Worm (Caenorhabditis elegans) whole organism, L2 larva: ENCODE results near the gene lmd-3.
A peak's percentile ranks its signal among the peaks of the same experiment; 100 is the strongest.

Source experiments
- C34F6.9 ChIP-seq: fragments of 150-350 bp; optimal IDR thresholded peaks from 2 replicates; lab custom pipeline; 2014; ENCODE audit warnings: missing biosample characterization, missing genetic modification characterization
- Y55F3AM.14 ChIP-seq: fragments of 200-800 bp; sonication (Bioruptor generic); optimal IDR thresholded peaks from 2 replicates; lab custom pipeline; 2018; ENCODE audit warnings: mild to moderate bottlenecking, missing genetic modification characterization, missing compliant biosample characterization
- ZK546.5 ChIP-seq: sonication (generic microtip); optimal IDR thresholded peaks from 2 replicates; lab custom pipeline; 2017; ENCODE audit warnings: missing biosample characterization, missing genetic modification characterization
- aly-2 ChIP-seq: fragments of 150-350 bp; optimal IDR thresholded peaks from 2 replicates; lab custom pipeline; 2014; ENCODE audit warnings: missing biosample characterization, missing genetic modification characterization
- blmp-1 ChIP-seq: sonication (generic microtip); optimal IDR thresholded peaks from 2 replicates; lab custom pipeline; 2017; ENCODE audit warnings: missing genetic modification characterization, mild to moderate bottlenecking, missing compliant biosample characterization, antibody characterized with exemption, moderate library complexity; ENCODE audit not compliant: insufficient read depth
- ceh-82 ChIP-seq: fragments of 150-350 bp; optimal IDR thresholded peaks from 2 replicates; lab custom pipeline; 2014; ENCODE audit warnings: missing biosample characterization, missing genetic modification characterization
- crh-2 ChIP-seq: sonication (generic microtip); optimal IDR thresholded peaks from 2 replicates; lab custom pipeline; 2017; ENCODE audit warnings: missing biosample characterization, missing genetic modification characterization
- elt-1 ChIP-seq: fragments of 150-350 bp; optimal IDR thresholded peaks from 2 replicates; lab custom pipeline; 2014; ENCODE audit warnings: missing biosample characterization, missing genetic modification characterization
- elt-3 ChIP-seq: sonication (generic microtip); optimal IDR thresholded peaks from 2 replicates; lab custom pipeline; 2017; ENCODE audit warnings: missing biosample characterization, missing genetic modification characterization
- fos-1 ChIP-seq: fragments of 150-350 bp; optimal IDR thresholded peaks from 2 replicates; lab custom pipeline; 2014; ENCODE audit warnings: missing biosample characterization, missing genetic modification characterization
- lin-13 ChIP-seq: fragments of 150-350 bp; optimal IDR thresholded peaks from 2 replicates; lab custom pipeline; 2014; ENCODE audit warnings: missing biosample characterization, missing genetic modification reagents, missing genetic modification characterization
- lin-39 ChIP-seq: fragments of 150-350 bp; optimal IDR thresholded peaks from 2 replicates; lab custom pipeline; 2014; ENCODE audit warnings: missing biosample characterization, missing genetic modification reagents, missing genetic modification characterization
- lsy-2 ChIP-seq, 2 experiments: fragments of 150-350 bp in 1 of 2; sonication (generic microtip) in 1 of 2; optimal IDR thresholded peaks; 2 replicates each; lab custom pipeline; 2014 to 2017; ENCODE audit warnings: missing biosample characterization in 2 of 2, missing genetic modification characterization in 2 of 2
- mab-5 ChIP-seq: fragments of 150-350 bp; optimal IDR thresholded peaks from 2 replicates; lab custom pipeline; 2014; ENCODE audit warnings: missing biosample characterization, missing genetic modification characterization
- mbf-1 ChIP-seq: sonication (generic microtip); optimal IDR thresholded peaks from 2 replicates; lab custom pipeline; 2017; ENCODE audit warnings: missing biosample characterization, missing genetic modification characterization
- mdl-1 ChIP-seq, 2 experiments: fragments of 150-350 bp in 1 of 2; sonication (generic microtip) in 1 of 2; optimal IDR thresholded peaks; 2 replicates each; lab custom pipeline; 2017; ENCODE audit warnings: missing biosample characterization in 2 of 2, missing genetic modification characterization in 2 of 2
- nhr-10 ChIP-seq: sonication (generic microtip); optimal IDR thresholded peaks from 2 replicates; lab custom pipeline; 2017; ENCODE audit warnings: missing biosample characterization, missing genetic modification characterization
- nhr-11 ChIP-seq: fragments of 150-350 bp; optimal IDR thresholded peaks from 2 replicates; lab custom pipeline; 2014; ENCODE audit warnings: missing biosample characterization, missing genetic modification characterization
- nhr-12 ChIP-seq: fragments of 150-350 bp; optimal IDR thresholded peaks from 2 replicates; lab custom pipeline; 2014; ENCODE audit warnings: missing biosample characterization, missing genetic modification characterization
- nhr-129 ChIP-seq: fragments of 150-350 bp; optimal IDR thresholded peaks from 2 replicates; lab custom pipeline; 2014; ENCODE audit warnings: missing biosample characterization, missing genetic modification characterization
- nhr-21 ChIP-seq: fragments of 150-350 bp; optimal IDR thresholded peaks from 2 replicates; lab custom pipeline; 2014; ENCODE audit warnings: missing biosample characterization, missing genetic modification characterization
- nhr-237 ChIP-seq: fragments of 150-350 bp; optimal IDR thresholded peaks from 2 replicates; lab custom pipeline; 2014; ENCODE audit warnings: missing biosample characterization, missing genetic modification characterization
- nhr-25 ChIP-seq: fragments of 150-350 bp; sonication (generic microtip); optimal IDR thresholded peaks from 3 replicates; lab custom pipeline; 2014; ENCODE audit warnings: missing biosample characterization, missing genetic modification characterization
- nhr-6 ChIP-seq: fragments of 150-350 bp; optimal IDR thresholded peaks from 2 replicates; lab custom pipeline; 2014; ENCODE audit warnings: missing biosample characterization, missing genetic modification characterization
- peb-1 ChIP-seq: fragments of 150-350 bp; optimal IDR thresholded peaks from 2 replicates; lab custom pipeline; 2014; ENCODE audit warnings: missing biosample characterization, missing genetic modification characterization
- sem-4 ChIP-seq: fragments of 150-350 bp; optimal IDR thresholded peaks from 2 replicates; lab custom pipeline; 2014; ENCODE audit warnings: missing biosample characterization, missing genetic modification reagents, missing genetic modification characterization
- sma-3 ChIP-seq: sonication (generic microtip); optimal IDR thresholded peaks from 2 replicates; lab custom pipeline; 2016; ENCODE audit warnings: missing genetic modification reagents, missing genetic modification characterization, missing compliant biosample characterization
- sma-9 ChIP-seq, 2 experiments: fragments of 150-350 bp in 1 of 2; sonication (generic microtip) in 1 of 2; optimal IDR thresholded peaks; 2 replicates each; lab custom pipeline; 2014 to 2016; ENCODE audit warnings: missing genetic modification characterization in 2 of 2, mild to moderate bottlenecking in 1 of 2, missing biosample characterization in 1 of 2, missing compliant biosample characterization in 1 of 2, missing genetic modification reagents in 1 of 2, moderate library complexity in 1 of 2
- snpc-4 ChIP-seq: fragments of 150-350 bp; optimal IDR thresholded peaks from 2 replicates; lab custom pipeline; 2014; ENCODE audit warnings: missing biosample characterization, missing genetic modification characterization
- unc-55 ChIP-seq: fragments of 150-350 bp; sonication (generic microtip); optimal IDR thresholded peaks from 3 replicates; lab custom pipeline; 2014; ENCODE audit warnings: missing biosample characterization, missing genetic modification reagents, missing genetic modification characterization
- zag-1 ChIP-seq: fragments of 150-350 bp; optimal IDR thresholded peaks from 2 replicates; lab custom pipeline; 2014; ENCODE audit warnings: missing biosample characterization, missing genetic modification characterization
- ztf-1 ChIP-seq: fragments of 200-800 bp; sonication (Bioruptor generic); conservative IDR thresholded peaks from 2 replicates; pipeline ENCODE4 v1.3.6; 2022; ENCODE audit warnings: missing genetic modification characterization, missing compliant biosample characterization
- ztf-11 ChIP-seq: sonication (generic microtip); optimal IDR thresholded peaks from 2 replicates; lab custom pipeline; 2017; ENCODE audit warnings: missing biosample characterization, missing genetic modification characterization

The lmd-3 gene

DNA sequence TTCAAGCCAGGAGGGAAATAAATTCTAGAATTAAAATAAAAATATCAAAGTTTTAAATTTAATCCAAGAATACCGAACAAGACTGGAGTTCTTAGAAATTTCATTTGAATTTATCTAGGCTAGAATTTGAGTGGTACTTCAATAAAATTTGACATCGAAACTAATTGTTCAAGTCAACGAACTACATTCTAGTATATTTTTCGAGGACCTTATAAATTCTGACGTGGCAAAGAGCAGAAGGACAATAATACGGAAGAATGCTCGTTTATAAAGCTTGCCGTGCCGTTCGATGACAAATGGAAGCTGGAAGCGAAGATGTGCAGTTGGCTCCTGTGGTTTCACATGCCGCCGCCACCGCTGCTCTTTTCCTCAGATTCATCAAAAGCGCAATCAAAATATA lies 43.8 kb downstream of the lmd-3 start:
- TF ChIP-seq peb-1 = no peak
- TF ChIP-seq blmp-1 (tag; lab: Kevin White, UChicago) = no peak
- TF ChIP-seq ceh-82 = no peak
- TF ChIP-seq lin-13 (GFP tag; lab: Kevin White, UChicago) = no peak
- TF ChIP-seq, all 48 proteins: peak for 0

DNA sequence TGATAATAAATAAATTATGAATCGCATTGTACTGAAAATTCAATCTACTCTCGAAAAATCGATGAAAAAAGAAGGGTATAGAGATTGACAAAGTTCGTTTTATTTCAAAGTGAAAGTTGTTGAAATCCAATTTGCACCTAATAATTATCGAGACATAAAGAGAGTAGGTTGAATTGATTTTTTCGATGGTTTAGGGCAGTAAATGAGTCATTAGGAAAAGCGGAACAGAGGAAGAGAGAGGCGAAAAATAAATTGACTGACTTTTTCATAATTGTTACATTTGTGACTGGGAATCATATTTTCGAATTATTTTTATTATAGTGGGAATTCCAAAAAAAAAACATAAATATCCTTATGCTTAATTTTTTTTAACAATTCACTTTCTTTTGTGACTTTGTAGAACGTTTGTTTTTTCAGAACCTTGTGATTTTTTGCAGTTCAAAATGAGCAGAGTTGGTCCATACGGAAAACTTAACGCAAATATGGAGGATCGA lies 50.2 kb downstream of the lmd-3 start, which contains the start of the genes pho-6 and F52E1.3:
Gene pho-6 (minus strand): TSS at position 101 of the 494 bp plus-strand sequence.
Gene F52E1.3 (plus strand): TSS at position 444 of the 494 bp plus-strand sequence.
- TF ChIP-seq nhr-6 (tag; lab: Kevin White, UChicago) (no peak), nhr-10 (tag; lab: Kevin White, UChicago) (no peak), elt-1 (tag; lab: Kevin White, UChicago) (no peak), ZK546.5 (tag; lab: Kevin White, UChicago) (no peak), crh-2 (no peak), elt-3 (tag; lab: Kevin White, UChicago) (no peak), lin-39 (no peak), nhr-11 (tag; lab: Kevin White, UChicago) (no peak), ztf-11 (tag; lab: Kevin White, UChicago) (no peak), mab-5 (tag; lab: Kevin White, UChicago) (no peak), sma-3 (no peak), lin-13 (GFP tag; lab: Kevin White, UChicago) (no peak), zag-1 (tag; lab: Kevin White, UChicago) (no peak), mbf-1 (no peak), unc-55 (GFP tag; lab: Kevin White, UChicago) (no peak), C34F6.9 (tag; lab: Kevin White, UChicago) (no peak)

DNA sequence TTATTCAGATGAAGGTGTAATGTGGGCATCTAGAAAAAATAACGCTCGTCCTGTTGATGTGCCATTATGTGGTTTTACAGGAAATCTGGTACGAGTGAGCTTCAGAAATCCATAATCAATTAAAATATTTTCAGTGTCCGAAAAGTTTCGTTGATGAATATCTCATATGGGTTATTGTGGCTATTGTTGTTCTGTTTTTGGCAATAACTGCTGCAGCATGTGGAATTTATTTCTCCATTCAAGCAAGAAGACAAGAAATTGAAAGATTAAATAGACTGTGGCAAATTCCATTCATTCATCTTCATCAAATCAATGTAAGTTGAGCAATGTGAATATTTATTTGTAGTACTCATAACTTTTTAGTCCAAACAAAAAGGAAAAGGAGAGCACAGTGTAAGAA lies 55.3 kb downstream of the lmd-3 start:
- TF ChIP-seq nhr-25 = no peak
- no peak for TF ChIP-seq sma-3
- TF ChIP-seq aly-2 (tag; lab: Kevin White, UChicago) = no peak
- no peak for TF ChIP-seq sma-9 (GFP tag; optimal IDR thresholded peaks at IDR 0.05; lab: Kevin White, UChicago)
- TF ChIP-seq sma-9 (tag; optimal IDR thresholded peaks at IDR 0.05; lab: Kevin White, UChicago) = no peak
- no peak for TF ChIP-seq unc-55 (GFP tag; lab: Kevin White, UChicago)
- no peak for TF ChIP-seq mab-5 (tag; lab: Kevin White, UChicago)

DNA sequence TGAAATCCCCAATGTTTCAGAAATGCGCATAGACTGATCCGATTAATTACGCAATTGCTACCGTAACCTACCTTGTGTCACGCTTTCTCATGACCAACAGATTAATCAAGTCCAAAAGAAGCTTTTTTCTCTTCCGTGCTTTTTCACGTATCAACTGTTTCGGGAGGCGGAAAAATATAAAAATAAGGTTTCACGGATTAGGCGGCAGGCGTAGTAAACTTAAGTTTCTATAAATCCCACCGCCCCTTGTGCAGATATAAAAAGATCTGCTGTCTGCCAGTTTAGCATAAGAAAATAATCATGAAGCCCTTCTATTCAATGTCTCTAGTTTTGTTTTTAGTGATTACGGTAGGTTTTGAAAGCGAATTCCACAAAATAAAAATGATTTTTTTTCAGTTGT lies 57.5 kb downstream of the lmd-3 start, which contains the start of gene gcy-7:
Gene gcy-7 (plus strand): TSS at position 301 of the 400 bp plus-strand sequence.
- TF ChIP-seq nhr-21 (tag; lab: Kevin White, UChicago) (no peak), sma-3 (no peak), nhr-237 (tag; lab: Kevin White, UChicago) (no peak), peb-1 (no peak), ztf-1 (GFP tag; lab: Robert Waterston, UW) (no peak)

DNA sequence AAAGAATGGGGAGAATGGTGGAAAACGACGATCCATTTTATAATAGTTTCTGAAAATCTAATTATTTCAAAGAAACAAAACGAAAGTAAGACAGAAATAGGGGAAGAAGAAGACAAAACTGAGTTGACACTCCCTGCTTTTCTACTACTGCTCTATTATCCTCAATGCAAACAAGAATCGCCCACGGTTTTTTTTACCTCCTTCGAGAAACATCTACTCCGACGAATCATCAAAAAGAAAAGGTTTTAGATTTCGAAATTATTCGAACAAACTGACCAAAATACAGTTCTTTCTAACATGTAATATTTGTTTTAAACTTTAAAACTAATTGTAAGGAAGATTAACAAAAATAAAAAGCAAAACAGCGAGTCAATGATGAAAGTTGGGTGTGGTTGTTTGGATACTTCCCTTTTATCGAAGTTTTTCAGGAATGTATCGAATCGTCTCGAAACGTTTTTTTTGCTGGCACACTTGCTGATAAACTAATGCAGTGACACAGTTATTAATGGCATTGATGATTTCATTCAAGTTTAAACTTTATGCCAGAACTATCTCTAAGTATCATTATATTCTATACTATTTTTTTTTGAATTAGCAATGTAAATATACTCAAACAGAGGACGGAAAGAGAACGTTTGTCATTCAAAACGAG lies 58.6 kb downstream of the lmd-3 start, which contains the start of gene hsp-17:
Gene hsp-17 (minus strand): TSS at position 51 of the 652 bp plus-strand sequence.
- TF ChIP-seq sma-9 (GFP tag; optimal IDR thresholded peaks at IDR 0.05; lab: Kevin White, UChicago) = peak; percentile 30
- TF ChIP-seq sma-9 (tag; optimal IDR thresholded peaks at IDR 0.05; lab: Kevin White, UChicago) = no peak
- TF ChIP-seq nhr-12 (tag; lab: Kevin White, UChicago) = no peak
- no peak for TF ChIP-seq mbf-1
- peak; percentile 65 for TF ChIP-seq fos-1 (tag; lab: Kevin White, UChicago)
- TF ChIP-seq ztf-1 (GFP tag; lab: Robert Waterston, UW) = no peak
- TF ChIP-seq ZK546.5 (tag; lab: Kevin White, UChicago) = no peak
- TF ChIP-seq, all 48 proteins: peak for 2

DNA sequence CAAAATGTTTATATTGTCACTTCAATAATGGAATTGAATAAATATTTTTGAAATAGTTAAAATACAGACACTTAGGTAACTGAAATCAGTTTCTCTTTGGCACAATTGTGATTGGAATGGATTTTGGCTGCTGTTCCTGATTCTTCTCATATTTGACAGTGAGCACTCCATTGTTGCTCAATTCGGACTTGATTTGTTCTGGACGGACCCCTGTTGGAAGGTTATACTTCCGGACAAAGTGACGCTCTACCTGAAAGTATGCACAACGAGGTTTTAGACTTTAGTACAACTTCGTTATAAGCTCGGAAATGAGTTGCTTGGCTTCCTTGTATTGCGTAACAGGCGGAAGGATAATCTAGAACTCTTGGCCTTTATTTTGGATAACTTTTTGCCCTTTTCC lies 59.8 kb downstream of the lmd-3 start:
- TF ChIP-seq lsy-2 (tag; optimal IDR thresholded peaks at IDR 0.05; lab: Kevin White, UChicago) (no peak), blmp-1 (tag; lab: Kevin White, UChicago) (no peak), mdl-1 (tag; optimal IDR thresholded peaks at IDR 0.05; lab: Kevin White, UChicago) (no peak), nhr-10 (tag; lab: Kevin White, UChicago) (no peak), elt-1 (tag; lab: Kevin White, UChicago) (no peak), snpc-4 (tag; lab: Kevin White, UChicago) (no peak), sem-4 (no peak), nhr-129 (tag; lab: Kevin White, UChicago) (no peak), fos-1 (tag; lab: Kevin White, UChicago) (no peak), nhr-6 (tag; lab: Kevin White, UChicago) (no peak), aly-2 (tag; lab: Kevin White, UChicago) (no peak), lin-39 (no peak), Y55F3AM.14 (GFP tag; lab: Kevin White, UChicago) (no peak), ztf-1 (GFP tag; lab: Robert Waterston, UW) (no peak), mbf-1 (no peak), nhr-237 (tag; lab: Kevin White, UChicago) (no peak), nhr-21 (tag; lab: Kevin White, UChicago) (no peak)
